Fruit fly (Drosophila melanogaster): Measurements from ENCODE around the gene CG12581.

DNA sequence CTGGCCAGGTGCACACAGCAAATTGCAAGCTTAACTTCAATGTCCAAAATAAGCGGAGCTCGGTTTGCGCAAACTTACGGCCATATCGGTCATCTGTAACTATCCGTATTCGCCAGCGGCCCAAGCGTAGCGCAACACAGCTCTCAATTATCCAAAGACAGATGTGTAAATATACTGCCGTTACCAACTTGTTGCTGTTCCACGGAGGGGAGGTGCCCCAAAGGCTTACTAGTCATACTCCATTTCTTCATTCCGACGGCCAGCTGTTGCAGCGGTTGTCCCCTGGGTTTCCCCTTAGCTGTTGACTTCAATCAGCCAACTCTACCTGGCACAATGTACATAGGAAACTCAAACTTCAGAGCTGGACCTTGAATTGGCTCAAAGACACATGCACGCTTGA lies 45.6 kb downstream of the CG12581 start, which contains the start of gene CG31516:
- no peak for TF ChIP-seq EcR (GFP tag; optimal IDR thresholded peaks at IDR 0.05)
- TF ChIP-seq psq (optimal IDR thresholded peaks at IDR 0.05) = no peak
